Fruit fly (Drosophila melanogaster) whole organism, embryonic: ENCODE measurements around the gene Fdh.

Experiments used
- Antp ChIP-seq: fragments of 200-800 bp; sonication (Bioruptor generic); optimal IDR thresholded peaks from 3 replicates; lab custom pipeline; 2016; ENCODE audit warnings: missing biosample characterization, missing genetic modification characterization
- Asciz ChIP-seq: fragments of 200-800 bp; sonication (Bioruptor generic); optimal IDR thresholded peaks from 2 replicates; lab custom pipeline; 2017; ENCODE audit warnings: missing biosample characterization, mild to moderate bottlenecking, missing genetic modification characterization, missing genetic modification reagents
- CG11247 ChIP-seq: fragments of 200-800 bp; sonication (Bioruptor generic); IDR thresholded peaks from 2 replicates; pipeline ENCODE4 v1.3.6; 2022; ENCODE audit warnings: missing biosample characterization, missing genetic modification characterization
- CG11504 ChIP-seq: fragments of 200-800 bp; sonication (Bioruptor generic); optimal IDR thresholded peaks from 3 replicates; lab custom pipeline; 2019; ENCODE audit warnings: missing biosample characterization, mild to moderate bottlenecking, missing genetic modification characterization, moderate library complexity
- CG12219 ChIP-seq: fragments of 200-800 bp; sonication (Bioruptor generic); optimal IDR thresholded peaks from 3 replicates; lab custom pipeline; 2018; ENCODE audit warnings: missing biosample characterization, mild to moderate bottlenecking, missing genetic modification characterization
- CG14860 ChIP-seq: fragments of 200-800 bp; sonication (Bioruptor generic); IDR thresholded peaks from 3 replicates; pipeline ENCODE4 v1.3.6; 2022; ENCODE audit warnings: missing biosample characterization, missing genetic modification characterization; ENCODE audit not compliant: partially characterized antibody
- CG17359 ChIP-seq: fragments of 200-800 bp; sonication (Bioruptor generic); optimal IDR thresholded peaks from 3 replicates; lab custom pipeline; 2018; ENCODE audit warnings: missing biosample characterization, mild to moderate bottlenecking, missing genetic modification characterization, moderate library complexity
- CG17361 ChIP-seq: fragments of 200-800 bp; sonication (Bioruptor generic); IDR thresholded peaks from 3 replicates; pipeline ENCODE4 v1.3.6; 2022; ENCODE audit warnings: missing biosample characterization, missing genetic modification characterization
- CG17802 ChIP-seq: fragments of 200-800 bp; sonication (Bioruptor generic); optimal IDR thresholded peaks from 2 replicates; lab custom pipeline; 2018; ENCODE audit warnings: missing biosample characterization, mild to moderate bottlenecking, missing genetic modification characterization, moderate library complexity
- CG33213 ChIP-seq: fragments of 200-800 bp; sonication (Bioruptor generic); optimal IDR thresholded peaks from 3 replicates; lab custom pipeline; 2016; ENCODE audit warnings: missing biosample characterization, missing genetic modification characterization
- CG3726 ChIP-seq: fragments of 200-800 bp; sonication (Bioruptor generic); IDR thresholded peaks from 3 replicates; pipeline ENCODE4, ENCODE4 v1.3.6; 2022; ENCODE audit warnings: missing biosample characterization, missing genetic modification characterization
- CG3838 ChIP-seq: fragments of 200-800 bp; sonication (Bioruptor generic); optimal IDR thresholded peaks from 3 replicates; lab custom pipeline; 2016; ENCODE audit warnings: missing biosample characterization, missing genetic modification characterization
- CG4328 ChIP-seq: fragments of 200-800 bp; sonication (Bioruptor generic); optimal IDR thresholded peaks from 3 replicates; lab custom pipeline; 2017; ENCODE audit warnings: missing biosample characterization, missing genetic modification reagents, missing genetic modification characterization
- CG4820 ChIP-seq: fragments of 200-800 bp; sonication (Bioruptor generic); optimal IDR thresholded peaks from 3 replicates; lab custom pipeline; 2016; ENCODE audit warnings: missing biosample characterization, missing genetic modification characterization
- CG5245 ChIP-seq: fragments of 200-800 bp; sonication (Bioruptor generic); optimal IDR thresholded peaks from 3 replicates; lab custom pipeline; 2016; ENCODE audit warnings: missing biosample characterization, missing genetic modification characterization
- CG5953 ChIP-seq: fragments of 200-800 bp; sonication (Bioruptor generic); IDR thresholded peaks from 2 replicates; pipeline ENCODE4 v1.3.6; 2022; ENCODE audit warnings: missing biosample characterization, missing genetic modification characterization
- CG6175 ChIP-seq: fragments of 200-800 bp; sonication (Bioruptor generic); IDR thresholded peaks from 3 replicates; pipeline ENCODE4 v1.3.6; 2022; ENCODE audit warnings: missing biosample characterization, missing genetic modification characterization
- CG9609 ChIP-seq: fragments of 200-800 bp; sonication (Bioruptor generic); optimal IDR thresholded peaks from 3 replicates; lab custom pipeline; 2016; ENCODE audit warnings: missing biosample characterization, missing genetic modification characterization
- CG9727 ChIP-seq: fragments of 200-800 bp; sonication (Bioruptor generic); optimal IDR thresholded peaks from 3 replicates; lab custom pipeline; 2017; ENCODE audit warnings: missing biosample characterization, mild to moderate bottlenecking, missing genetic modification characterization
- Camta ChIP-seq: fragments of 200-800 bp; sonication (Bioruptor generic); optimal IDR thresholded peaks from 2 replicates; lab custom pipeline; 2016; ENCODE audit warnings: missing biosample characterization, missing genetic modification characterization
- Chrac-16 ChIP-seq: fragments of 200-800 bp; sonication (Bioruptor generic); optimal IDR thresholded peaks from 3 replicates; lab custom pipeline; 2016; ENCODE audit warnings: missing biosample characterization, missing genetic modification characterization
- Dbx ChIP-seq: fragments of 200-800 bp; sonication (Bioruptor generic); IDR thresholded peaks from 3 replicates; pipeline ENCODE4 v1.3.6; 2022; ENCODE audit warnings: missing biosample characterization, missing genetic modification characterization
- Dek ChIP-seq: fragments of 200-800 bp; sonication (Bioruptor generic); optimal IDR thresholded peaks from 3 replicates; lab custom pipeline; 2019; ENCODE audit warnings: missing biosample characterization, mild to moderate bottlenecking, missing genetic modification characterization, moderate library complexity
- E2f1 ChIP-seq: fragments of 200-800 bp; sonication (Bioruptor generic); IDR thresholded peaks from 2 replicates; pipeline ENCODE4 v1.3.6; 2022; ENCODE audit warnings: missing biosample characterization, missing genetic modification characterization
- Eip74EF ChIP-seq, 2 experiments: fragments of 200-800 bp in 1 of 2; fragments of >200 bp in 1 of 2; sonication (Bioruptor generic) in 1 of 2; optimal IDR thresholded peaks; 2 replicates each; lab custom pipeline; 2017 to 2019; ENCODE audit warnings: missing biosample characterization in 2 of 2, missing genetic modification characterization in 2 of 2, mild to moderate bottlenecking in 1 of 2, moderate library complexity in 1 of 2
- Hey ChIP-seq: fragments of 200-800 bp; sonication (Bioruptor generic); optimal IDR thresholded peaks from 3 replicates; lab custom pipeline; 2018; ENCODE audit warnings: missing biosample characterization, mild to moderate bottlenecking, missing genetic modification characterization
- NC2α ChIP-seq: fragments of 200-800 bp; sonication (Bioruptor generic); optimal IDR thresholded peaks from 2 replicates; lab custom pipeline; 2016; ENCODE audit warnings: missing biosample characterization, missing genetic modification characterization
- Oli ChIP-seq: fragments of 200-800 bp; sonication (Bioruptor generic); optimal IDR thresholded peaks from 2 replicates; lab custom pipeline; 2018; ENCODE audit warnings: missing biosample characterization, mild to moderate bottlenecking, missing genetic modification characterization, moderate library complexity
- Ravus ChIP-seq: fragments of 200-800 bp; sonication (Bioruptor generic); IDR thresholded peaks from 2 replicates; pipeline ENCODE4 v1.3.6; 2022; ENCODE audit warnings: missing biosample characterization, missing genetic modification characterization
- Sin3A ChIP-seq: fragments of >200 bp; optimal IDR thresholded peaks from 2 replicates; lab custom pipeline; 2018
- Trl ChIP-seq, 3 experiments: fragments of >200 bp in 2 of 3; fragments of 200-800 bp in 1 of 3; sonication (Bioruptor generic) in 1 of 3; optimal IDR thresholded peaks; 2 replicates in 1 of 3; 3 replicates in 2 of 3; lab custom pipeline; 2016 to 2017; ENCODE audit warnings: missing biosample characterization in 1 of 3, missing genetic modification characterization in 1 of 3
- Xbp1 ChIP-seq: fragments of 200-800 bp; sonication (Bioruptor generic); optimal IDR thresholded peaks from 3 replicates; lab custom pipeline; 2016; ENCODE audit warnings: missing biosample characterization, mild to moderate bottlenecking, missing genetic modification characterization
- amos ChIP-seq: fragments of 200-800 bp; sonication (Bioruptor generic); IDR thresholded peaks from 2 replicates; pipeline ENCODE4 v1.3.6; 2022; ENCODE audit warnings: missing biosample characterization, missing genetic modification characterization; ENCODE audit not compliant: partially characterized antibody
- fu2 ChIP-seq: fragments of 200-800 bp; sonication (Bioruptor generic); optimal IDR thresholded peaks from 2 replicates; lab custom pipeline; 2016; ENCODE audit warnings: missing biosample characterization, missing genetic modification characterization
- gce ChIP-seq: fragments of 200-800 bp; sonication (Bioruptor generic); IDR thresholded peaks from 3 replicates; pipeline ENCODE4 v1.3.6; 2022; ENCODE audit warnings: missing biosample characterization, missing genetic modification characterization
- gem ChIP-seq: fragments of 200-800 bp; sonication (Bioruptor generic); optimal IDR thresholded peaks from 2 replicates; lab custom pipeline; 2019; ENCODE audit warnings: missing biosample characterization, mild to moderate bottlenecking, missing genetic modification characterization, moderate library complexity
- ham ChIP-seq: fragments of 200-800 bp; sonication (Bioruptor generic); IDR thresholded peaks from 2 replicates; pipeline ENCODE4 v1.3.6; 2022; ENCODE audit warnings: missing biosample characterization, missing genetic modification characterization
- ind ChIP-seq: fragments of 200-800 bp; sonication (Bioruptor generic); optimal IDR thresholded peaks from 3 replicates; lab custom pipeline; 2016; ENCODE audit warnings: missing biosample characterization, missing genetic modification characterization
- insv ChIP-seq, 2 experiments: fragments of 200-800 bp; sonication (Bioruptor generic); optimal IDR thresholded peaks; 3 replicates each; lab custom pipeline; 2016 to 2018; ENCODE audit warnings: missing biosample characterization in 2 of 2, missing genetic modification characterization in 2 of 2
- ranshi ChIP-seq: fragments of 200-800 bp; sonication (Bioruptor generic); IDR thresholded peaks from 2 replicates; pipeline ENCODE4 v1.3.6; 2022; ENCODE audit warnings: missing biosample characterization, missing genetic modification characterization
- shn ChIP-seq: fragments of 200-800 bp; sonication (Bioruptor generic); optimal IDR thresholded peaks from 3 replicates; lab custom pipeline; 2016; ENCODE audit warnings: missing biosample characterization, missing genetic modification characterization
- stwl ChIP-seq: fragments of 200-800 bp; sonication (Bioruptor generic); optimal IDR thresholded peaks from 3 replicates; lab custom pipeline; 2018; ENCODE audit warnings: missing biosample characterization, mild to moderate bottlenecking, missing genetic modification characterization, moderate library complexity
- tio ChIP-seq: fragments of 200-800 bp; sonication (Bioruptor generic); optimal IDR thresholded peaks from 2 replicates; lab custom pipeline; 2017; ENCODE audit warnings: missing biosample characterization, missing genetic modification characterization, inconsistent platforms
- unc-4 ChIP-seq: fragments of 200-800 bp; sonication (Bioruptor generic); IDR thresholded peaks from 2 replicates; pipeline ENCODE4 v1.3.6; 2022; ENCODE audit warnings: missing biosample characterization, missing genetic modification characterization; ENCODE audit not compliant: partially characterized antibody
- usp ChIP-seq: fragments of >200 bp; optimal IDR thresholded peaks from 2 replicates; lab custom pipeline; 2017; ENCODE audit warnings: missing biosample characterization, missing genetic modification characterization
- z ChIP-seq: fragments of 200-800 bp; sonication (Bioruptor generic); IDR thresholded peaks from 3 replicates; pipeline ENCODE4 v1.3.6; 2022; ENCODE audit warnings: missing biosample characterization, missing genetic modification characterization
- zfh1 ChIP-seq: fragments of 200-800 bp; sonication (Bioruptor generic); IDR thresholded peaks from 3 replicates; pipeline ENCODE4 v1.3.6; 2022; ENCODE audit warnings: missing biosample characterization, missing genetic modification characterization

The Fdh gene

DNA sequence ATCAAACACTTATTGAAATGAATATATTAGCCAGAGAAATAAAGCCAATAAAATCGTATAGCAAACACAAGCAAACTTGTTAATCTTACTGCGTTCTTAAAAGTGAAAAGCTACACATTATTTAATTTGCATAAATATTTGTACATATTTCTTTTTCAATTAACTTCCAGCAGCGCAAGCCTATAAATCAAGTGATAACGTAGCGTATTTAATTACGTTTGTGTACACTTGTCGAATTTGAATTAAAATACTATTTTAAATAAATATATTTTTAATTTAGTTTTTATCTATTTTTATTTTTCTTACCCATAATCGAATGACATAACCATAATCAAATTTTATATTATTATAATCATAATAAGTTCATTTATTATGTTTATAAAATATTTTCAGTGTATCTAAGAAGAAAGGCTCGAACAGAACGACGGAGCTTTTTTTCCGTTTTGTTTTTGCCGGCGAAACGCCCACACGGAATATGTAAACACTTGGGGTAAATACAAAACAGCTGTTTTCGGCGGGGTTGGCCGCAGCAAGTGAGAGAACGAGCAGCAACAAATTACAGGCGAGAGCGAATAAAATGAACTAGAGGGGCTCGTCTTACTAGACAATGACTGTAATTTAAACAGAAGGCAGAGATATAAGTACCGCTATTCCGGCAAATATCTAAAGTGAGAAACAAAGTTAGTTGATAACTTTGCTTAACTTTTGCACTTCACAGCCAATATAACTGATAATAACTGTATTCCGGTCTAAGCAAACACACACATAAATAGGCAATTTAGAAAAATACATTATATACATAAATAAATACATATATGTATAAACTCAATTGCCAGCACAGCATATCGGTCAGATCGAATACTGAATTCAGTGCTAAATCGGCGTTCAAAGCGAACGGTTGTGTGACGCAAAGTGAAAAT is 3.6 kb upstream of the Fdh start, which contains the start of gene Sodh2 (continued):
- peak; percentile 50 for TF ChIP-seq CG12219 (GFP tag; lab: Kevin White, UChicago)
- peak; percentile 33 for TF ChIP-seq CG3838
- peak; percentile 82 for TF ChIP-seq CG11247 (GFP tag; lab: Robert Waterston, UW)
- peak in 1 of 2 experiments; percentile 60 for TF ChIP-seq insv (GFP tag; optimal IDR thresholded peaks at IDR 0.05; lab: Kevin White, UChicago)
- peak; percentile 42; the same call in 1 of the 3 replicates for TF ChIP-seq gce (GFP tag; lab: Robert Waterston, UW)
- peak; percentile 25 for TF ChIP-seq CG5245 (GFP tag; lab: Kevin White, UChicago)
- TF ChIP-seq z = 0 out of 3 replicates have a peak, but pooled peaks have one; percentile 38
- peak in 1 of 2 experiments; percentile 81 for TF ChIP-seq Eip74EF (GFP tag; optimal IDR thresholded peaks at IDR 0.05; lab: Kevin White, UChicago)
- TF ChIP-seq Ravus = no peak
- peak; percentile 47 for TF ChIP-seq Xbp1 (GFP tag; lab: Kevin White, UChicago)
- peak; percentile 34; the same call in 1 of the 2 replicates for TF ChIP-seq ham (GFP tag; lab: Robert Waterston, UW)
- no peak for TF ChIP-seq CG14860
- peak; percentile 53 for TF ChIP-seq CG33213 (GFP tag; lab: Kevin White, UChicago)
- peak; percentile 69 for TF ChIP-seq CG9609 (GFP tag; lab: Kevin White, UChicago)
- peak; percentile 52 for TF ChIP-seq tio (GFP tag; lab: Kevin White, UChicago)
- peak; percentile 85 for TF ChIP-seq gem (tag; lab: Kevin White, UChicago)
- TF ChIP-seq NC2α (GFP tag; lab: Kevin White, UChicago) = peak; percentile 51
- no peak for TF ChIP-seq amos (GFP tag; lab: Robert Waterston, UW)
- TF ChIP-seq Chrac-16 (GFP tag; lab: Kevin White, UChicago) = peak; percentile 40
- 0 out of 2 replicates have a peak, but pooled peaks have one; percentile 15 for TF ChIP-seq unc-4
- peak; percentile 33 for TF ChIP-seq CG17802 (tag; lab: Kevin White, UChicago)
- TF ChIP-seq E2f1 = 0 out of 2 replicates have a peak, but pooled peaks have one; percentile 47
- peak; percentile 63 for TF ChIP-seq CG4328 (GFP tag; lab: Kevin White, UChicago)
- peak; percentile 45 for TF ChIP-seq Oli (tag; lab: Kevin White, UChicago)
- peak; percentile 84 for TF ChIP-seq CG11504 (tag; lab: Kevin White, UChicago)
- TF ChIP-seq Asciz = peak; percentile 82
- peak in 1 of 2 experiments; percentile 28 for TF ChIP-seq Trl (optimal IDR thresholded peaks at IDR 0.05; lab: Kevin White, UChicago)
- peak; percentile 25 for TF ChIP-seq Trl (GFP tag; optimal IDR thresholded peaks at IDR 0.05; lab: Kevin White, UChicago)
- TF ChIP-seq CG9727 = peak; percentile 77
- TF ChIP-seq fu2 = peak; percentile 45
- no peak for TF ChIP-seq stwl (tag; lab: Kevin White, UChicago)
- peak; percentile 61 for TF ChIP-seq ind
- no peak for TF ChIP-seq CG4820
- peak; percentile 67 for TF ChIP-seq Hey
- peak; percentile 59 for TF ChIP-seq CG17359 (tag; lab: Kevin White, UChicago)
- TF ChIP-seq Dbx (GFP tag; lab: Robert Waterston, UW) = peak; percentile 66; the same call in 2 of the 3 replicates
- TF ChIP-seq CG3726 (GFP tag; lab: Robert Waterston, UW) = peak; percentile 66; the same call in 1 of the 3 replicates
- peak; percentile 65; the same call in 1 of the 3 replicates for TF ChIP-seq CG6175 (GFP tag; lab: Robert Waterston, UW)
- TF ChIP-seq CG5953 (GFP tag; lab: Robert Waterston, UW) = 0 out of 2 replicates have a peak, but pooled peaks have one; percentile 12
- peak; percentile 67 for TF ChIP-seq Antp (GFP tag; lab: Kevin White, UChicago)
- no peak for TF ChIP-seq usp (GFP tag; lab: Kevin White, UChicago)
- peak; percentile 29 for TF ChIP-seq Camta (GFP tag; lab: Kevin White, UChicago)
- TF ChIP-seq zfh1 (GFP tag; lab: Robert Waterston, UW) = peak; percentile 81
- peak; percentile 88 for TF ChIP-seq CG17361 (GFP tag; lab: Robert Waterston, UW)
- no peak for TF ChIP-seq shn (GFP tag; lab: Kevin White, UChicago)
- TF ChIP-seq ranshi (GFP tag; lab: Robert Waterston, UW) = peak; percentile 23
- no peak for TF ChIP-seq Sin3A (lab: Kevin White, UChicago)
- peak; percentile 79 for TF ChIP-seq Dek (tag; lab: Kevin White, UChicago)
